Worm (Caenorhabditis elegans) whole organism, L3 larva: ENCODE measurements around the gene act-1.
A peak's percentile ranks its signal among the peaks of the same experiment; 100 is the strongest.

Source experiments
- R02D3.7 ChIP-seq: fragments of 150-350 bp; optimal IDR thresholded peaks from 2 replicates; lab custom pipeline; 2014; ENCODE audit warnings: missing biosample characterization, missing genetic modification characterization
- ZK546.5 ChIP-seq: sonication (generic microtip); optimal IDR thresholded peaks from 2 replicates; lab custom pipeline; 2017; ENCODE audit warnings: missing biosample characterization, missing genetic modification characterization
- aly-2 ChIP-seq: fragments of 150-350 bp; optimal IDR thresholded peaks from 2 replicates; lab custom pipeline; 2014; ENCODE audit warnings: missing biosample characterization, missing genetic modification characterization
- ama-1 ChIP-seq: fragments of 150-350 bp; optimal IDR thresholded peaks from 2 replicates; lab custom pipeline; 2018
- ceh-16 ChIP-seq: sonication (generic microtip); optimal IDR thresholded peaks from 2 replicates; lab custom pipeline; 2017; ENCODE audit warnings: missing biosample characterization, missing genetic modification characterization
- ceh-28 ChIP-seq: fragments of 150-350 bp; optimal IDR thresholded peaks from 2 replicates; lab custom pipeline; 2014; ENCODE audit warnings: missing biosample characterization, missing genetic modification reagents, missing genetic modification characterization
- ceh-82 ChIP-seq: fragments of 150-350 bp; optimal IDR thresholded peaks from 2 replicates; lab custom pipeline; 2014; ENCODE audit warnings: missing biosample characterization, missing genetic modification characterization
- ceh-9 ChIP-seq: sonication (generic microtip); optimal IDR thresholded peaks from 2 replicates; lab custom pipeline; 2018; ENCODE audit warnings: missing biosample characterization, missing genetic modification characterization
- daf-12 ChIP-seq: fragments of 150-350 bp; optimal IDR thresholded peaks from 2 replicates; lab custom pipeline; 2014; ENCODE audit warnings: missing biosample characterization, missing genetic modification reagents, missing genetic modification characterization
- egl-5 ChIP-seq: fragments of 150-350 bp; optimal IDR thresholded peaks from 2 replicates; lab custom pipeline; 2017; ENCODE audit warnings: missing biosample characterization, missing genetic modification reagents, missing genetic modification characterization, inconsistent platforms
- elt-1 ChIP-seq: fragments of 150-350 bp; optimal IDR thresholded peaks from 2 replicates; lab custom pipeline; 2014; ENCODE audit warnings: missing biosample characterization, missing genetic modification characterization
- elt-2 ChIP-seq: sonication (generic microtip); optimal IDR thresholded peaks from 2 replicates; lab custom pipeline; 2016; ENCODE audit warnings: missing genetic modification reagents, mild to moderate bottlenecking, missing genetic modification characterization, missing compliant biosample characterization
- elt-3 ChIP-seq, 3 experiments: fragments of 150-350 bp in 1 of 3; sonication (generic microtip) in 2 of 3; optimal IDR thresholded peaks; 2 replicates in 2 of 3; 4 replicates in 1 of 3; lab custom pipeline; 2014 to 2017; ENCODE audit warnings: missing biosample characterization in 3 of 3, missing genetic modification characterization in 3 of 3
- eor-1 ChIP-seq, 2 experiments: fragments of 150-350 bp; optimal IDR thresholded peaks; 2 replicates each; lab custom pipeline; 2014 to 2018; ENCODE audit warnings: missing biosample characterization in 2 of 2, missing genetic modification characterization in 2 of 2
- fkh-10 ChIP-seq: sonication (generic microtip); optimal IDR thresholded peaks from 2 replicates; lab custom pipeline; 2017; ENCODE audit warnings: missing biosample characterization, missing genetic modification reagents, missing genetic modification characterization
- fkh-2 ChIP-seq: fragments of 150-350 bp; optimal IDR thresholded peaks from 2 replicates; lab custom pipeline; 2014; ENCODE audit warnings: missing biosample characterization, missing genetic modification reagents, missing genetic modification characterization
- fos-1 ChIP-seq: fragments of 150-350 bp; optimal IDR thresholded peaks from 2 replicates; lab custom pipeline; 2014; ENCODE audit warnings: missing biosample characterization, missing genetic modification characterization
- hmg-11 ChIP-seq: sonication (generic microtip); optimal IDR thresholded peaks from 2 replicates; lab custom pipeline; 2016; ENCODE audit warnings: missing genetic modification characterization, missing compliant biosample characterization
- jun-1 ChIP-seq: fragments of 150-350 bp; optimal IDR thresholded peaks from 2 replicates; lab custom pipeline; 2014; ENCODE audit warnings: missing biosample characterization, missing genetic modification reagents, missing genetic modification characterization
- lin-15B ChIP-seq: fragments of 150-350 bp; optimal IDR thresholded peaks from 2 replicates; lab custom pipeline; 2014; ENCODE audit warnings: missing biosample characterization, missing genetic modification characterization
- lin-39 ChIP-seq: fragments of 150-350 bp; optimal IDR thresholded peaks from 2 replicates; lab custom pipeline; 2018; ENCODE audit warnings: missing biosample characterization, missing genetic modification reagents, missing genetic modification characterization
- lsy-12 ChIP-seq: sonication (generic microtip); optimal IDR thresholded peaks from 2 replicates; lab custom pipeline; 2016; ENCODE audit warnings: mild to moderate bottlenecking, missing genetic modification characterization, missing compliant biosample characterization
- mdl-1 ChIP-seq: fragments of 150-350 bp; optimal IDR thresholded peaks from 2 replicates; lab custom pipeline; 2014; ENCODE audit warnings: missing biosample characterization, missing genetic modification characterization
- mml-1 ChIP-seq: fragments of 150-350 bp; sonication (generic microtip); optimal IDR thresholded peaks from 3 replicates; lab custom pipeline; 2014; ENCODE audit warnings: missing biosample characterization, missing genetic modification characterization
- nfya-1 ChIP-seq: sonication (generic microtip); optimal IDR thresholded peaks from 2 replicates; lab custom pipeline; 2017; ENCODE audit warnings: missing genetic modification characterization, mild to moderate bottlenecking, missing compliant biosample characterization, antibody characterized with exemption, moderate library complexity; ENCODE audit not compliant: insufficient read depth
- nhr-11 ChIP-seq: fragments of 150-350 bp; optimal IDR thresholded peaks from 2 replicates; lab custom pipeline; 2014; ENCODE audit warnings: missing biosample characterization, missing genetic modification characterization
- nhr-12 ChIP-seq: fragments of 150-350 bp; optimal IDR thresholded peaks from 2 replicates; lab custom pipeline; 2014; ENCODE audit warnings: missing biosample characterization, missing genetic modification characterization
- nhr-23 ChIP-seq: fragments of 150-350 bp; optimal IDR thresholded peaks from 2 replicates; lab custom pipeline; 2014; ENCODE audit warnings: missing biosample characterization, missing genetic modification reagents, missing genetic modification characterization
- nhr-237 ChIP-seq: fragments of 150-350 bp; optimal IDR thresholded peaks from 2 replicates; lab custom pipeline; 2014; ENCODE audit warnings: missing biosample characterization, missing genetic modification characterization
- nhr-25 ChIP-seq: sonication (generic microtip); optimal IDR thresholded peaks from 2 replicates; lab custom pipeline; 2017; ENCODE audit warnings: missing biosample characterization, missing genetic modification characterization
- nhr-28 ChIP-seq: fragments of 150-350 bp; optimal IDR thresholded peaks from 2 replicates; lab custom pipeline; 2014; ENCODE audit warnings: missing biosample characterization, missing genetic modification characterization
- nhr-43 ChIP-seq: sonication (generic microtip); optimal IDR thresholded peaks from 2 replicates; lab custom pipeline; 2016; ENCODE audit warnings: mild to moderate bottlenecking, missing genetic modification characterization, missing compliant biosample characterization; ENCODE audit not compliant: poor library complexity, severe bottlenecking
- nhr-67 ChIP-seq: fragments of 150-350 bp; optimal IDR thresholded peaks from 2 replicates; lab custom pipeline; 2014; ENCODE audit warnings: missing biosample characterization, missing genetic modification characterization
- nhr-76 ChIP-seq: fragments of 150-350 bp; sonication (generic microtip); optimal IDR thresholded peaks from 5 replicates; lab custom pipeline; 2014; ENCODE audit warnings: missing biosample characterization, missing genetic modification characterization
- nhr-77 ChIP-seq: fragments of 150-350 bp; optimal IDR thresholded peaks from 2 replicates; lab custom pipeline; 2014; ENCODE audit warnings: missing biosample characterization, missing genetic modification characterization
- pha-4 ChIP-seq: fragments of 150-350 bp; optimal IDR thresholded peaks from 2 replicates; lab custom pipeline; 2014; ENCODE audit warnings: missing biosample characterization, missing genetic modification reagents, missing genetic modification characterization
- pqm-1 ChIP-seq: fragments of 150-350 bp; optimal IDR thresholded peaks from 2 replicates; lab custom pipeline; 2017; ENCODE audit warnings: missing biosample characterization, missing genetic modification characterization, inconsistent platforms
- snpc-4 ChIP-seq: fragments of 150-350 bp; optimal IDR thresholded peaks from 2 replicates; lab custom pipeline; 2014; ENCODE audit warnings: missing biosample characterization, missing genetic modification characterization
- tbx-2 ChIP-seq: sonication (generic microtip); optimal IDR thresholded peaks from 2 replicates; lab custom pipeline; 2016; ENCODE audit warnings: mild to moderate bottlenecking, missing genetic modification characterization, missing compliant biosample characterization
- unc-39 ChIP-seq: sonication (generic microtip); optimal IDR thresholded peaks from 4 replicates; lab custom pipeline; 2017; ENCODE audit warnings: missing biosample characterization, missing genetic modification characterization
- unc-62 ChIP-seq: fragments of 150-350 bp; sonication (generic microtip); optimal IDR thresholded peaks from 4 replicates; lab custom pipeline; 2014; ENCODE audit warnings: missing biosample characterization, missing genetic modification reagents, missing genetic modification characterization
- zag-1 ChIP-seq: fragments of 150-350 bp; optimal IDR thresholded peaks from 2 replicates; lab custom pipeline; 2014; ENCODE audit warnings: missing biosample characterization, missing genetic modification characterization
- ztf-11 ChIP-seq: fragments of 150-350 bp; optimal IDR thresholded peaks from 2 replicates; lab custom pipeline; 2014; ENCODE audit warnings: missing biosample characterization, missing genetic modification characterization
- ztf-4 ChIP-seq: fragments of 150-350 bp; optimal IDR thresholded peaks from 2 replicates; lab custom pipeline; 2014; ENCODE audit warnings: missing biosample characterization, missing genetic modification characterization

Gene act-1

ce11 chrV:11080345-11081102, at the start of gene act-1:
TSS of gene act-1 (plus strand) at chrV:11081052.
- TF ChIP-seq pqm-1 (tag; lab: Kevin White, UChicago) (peak; percentile 78), R02D3.7 (tag; lab: Kevin White, UChicago) (no peak), nhr-11 (tag; lab: Kevin White, UChicago) (peak; percentile 65), daf-12 (no peak), nhr-67 (tag; lab: Kevin White, UChicago) (no peak), fos-1 (tag; lab: Kevin White, UChicago) (peak; percentile 32), lsy-12 (tag; lab: Kevin White, UChicago) (no peak), hmg-11 (tag; lab: Kevin White, UChicago) (peak; percentile 31), fkh-2 (tag; lab: Kevin White, UChicago) (no peak), nfya-1 (peak; percentile 80), ama-1 (peak; percentile 6), ceh-9 (no peak), eor-1 (tag; optimal IDR thresholded peaks at IDR 0.05; lab: Kevin White, UChicago) (no peak), nhr-25 (tag; lab: Kevin White, UChicago) (no peak), nhr-28 (tag; lab: Kevin White, UChicago) (no peak), aly-2 (tag; lab: Kevin White, UChicago) (no peak), nhr-77 (tag; lab: Kevin White, UChicago) (no peak), tbx-2 (tag; lab: Kevin White, UChicago) (no peak), elt-2 (tag; lab: Kevin White, UChicago) (peak; percentile 89), jun-1 (tag; lab: Kevin White, UChicago) (peak; percentile 40), pha-4 (tag; lab: Kevin White, UChicago) (peak; percentile 44)

- TF ChIP-seq ceh-16 (tag; lab: Kevin White, UChicago), result no peak
- TF ChIP-seq nhr-237 (tag; lab: Kevin White, UChicago), result no peak
- no peak for TF ChIP-seq unc-39
- no peak for TF ChIP-seq tbx-2 (tag; lab: Kevin White, UChicago)
- TF ChIP-seq mdl-1 (tag; lab: Kevin White, UChicago), result no peak
- TF ChIP-seq pha-4 (tag; lab: Kevin White, UChicago), result no peak
- no peak for TF ChIP-seq ceh-82
- no peak for TF ChIP-seq nhr-28 (tag; lab: Kevin White, UChicago)
- TF ChIP-seq snpc-4 (tag; lab: Kevin White, UChicago), result no peak
- TF ChIP-seq nhr-23, result no peak
- TF ChIP-seq, all 47 proteins: peak for 0
Measured at ce11 chrV:11033241-11033640, 47.6 kb upstream of the act-1 start.

- TF ChIP-seq nfya-1 (peak; percentile 21), nhr-12 (no peak)
Measured at ce11 chrV:11034748-11035147, 46.1 kb upstream of the act-1 start, which contains the start of gene pptr-2. TSS of gene pptr-2 (minus strand) at chrV:11034931.

ce11 chrV:11039379-11039954, 41.4 kb upstream of the act-1 start, which contains the start of gene pak-2:
TSS of gene pak-2 (minus strand) at chrV:11039429.
- TF ChIP-seq ztf-4 (no peak), ceh-82 (no peak), lsy-12 (tag; lab: Kevin White, UChicago) (peak; percentile 28), hmg-11 (tag; lab: Kevin White, UChicago) (peak; percentile 78), nhr-77 (tag; lab: Kevin White, UChicago) (no peak), pha-4 (tag; lab: Kevin White, UChicago) (peak; percentile 82), zag-1 (tag; lab: Kevin White, UChicago) (no peak), nhr-67 (tag; lab: Kevin White, UChicago) (no peak), egl-5 (tag; lab: Kevin White, UChicago) (peak; percentile 72), lin-39 (tag; lab: Kevin White, UChicago) (no peak), jun-1 (tag; lab: Kevin White, UChicago) (peak; percentile 8), nhr-237 (tag; lab: Kevin White, UChicago) (no peak), nfya-1 (peak; percentile 73), fos-1 (tag; lab: Kevin White, UChicago) (no peak), ceh-9 (no peak), fkh-10 (GFP tag; lab: Kevin White, UChicago) (peak; percentile 7), nhr-23 (peak; percentile 70), eor-1 (tag; optimal IDR thresholded peaks at IDR 0.05; lab: Kevin White, UChicago) (no peak), elt-1 (tag; lab: Kevin White, UChicago) (no peak), fkh-2 (tag; lab: Kevin White, UChicago) (no peak), lin-15B (tag; lab: Kevin White, UChicago) (peak; percentile 85), nhr-76 (tag; lab: Kevin White, UChicago) (no peak), nhr-11 (tag; lab: Kevin White, UChicago) (peak; percentile 24), mml-1 (tag; lab: Kevin White, UChicago) (no peak), nhr-43 (peak; percentile 62), elt-3 (tag; optimal IDR thresholded peaks at IDR 0.05; lab: Kevin White, UChicago) (no peak), ceh-28 (peak; percentile 34), ZK546.5 (tag; lab: Kevin White, UChicago) (no peak), nhr-28 (tag; lab: Kevin White, UChicago) (no peak), ztf-11 (tag; lab: Kevin White, UChicago) (no peak), unc-62 (GFP tag; lab: Kevin White, UChicago) (peak; percentile 49)
